ENCODE assay signal across 1 fruit fly cellular context in the genomic region with DNA sequence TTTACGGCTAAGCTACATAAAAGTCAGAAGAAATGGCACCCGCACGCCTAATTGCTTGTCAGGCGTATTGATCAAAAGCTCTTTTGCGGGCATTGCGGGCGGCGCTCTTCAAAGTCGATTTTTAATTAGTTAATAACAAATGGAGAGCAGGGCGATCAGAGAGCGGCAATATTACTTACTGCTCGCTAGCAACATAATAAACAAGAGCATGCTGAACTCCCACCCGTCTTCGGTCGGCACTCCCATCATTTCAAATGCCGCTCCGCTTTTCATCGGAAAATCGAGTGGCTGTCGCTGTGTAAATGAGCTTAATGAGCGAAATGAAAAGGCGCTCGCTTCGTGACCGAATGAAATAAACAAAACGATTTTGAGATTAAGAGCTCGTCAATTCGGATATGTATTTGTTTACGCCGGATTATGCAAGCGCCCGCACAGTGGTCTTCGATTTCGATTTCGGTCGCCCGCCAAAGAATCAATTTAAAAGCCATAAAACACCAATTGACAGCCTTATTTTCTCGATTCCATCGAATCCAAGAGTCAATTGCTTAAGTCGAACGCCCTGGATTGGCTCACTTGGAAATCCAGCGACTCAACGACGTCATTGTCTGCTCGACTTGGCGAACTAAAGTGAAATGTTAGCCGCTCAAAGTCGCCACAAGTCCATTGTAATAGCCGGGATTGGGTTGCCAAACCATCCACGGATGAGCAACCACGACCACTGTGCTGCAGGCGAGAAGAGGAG.
TF ChIP-seq lines count a peak whose summit lies in the region.

No protein-coding gene starts in this region.

TF ChIP-seq in whole organism, embryonic, 481 proteins besides CTCF, POLR2A, EP300 and RAD21 (continued from another document):
- TF ChIP-seq Blimp-1 (GFP tag; optimal IDR thresholded peaks at IDR 0.05; lab: Kevin White, UChicago) (peak; percentile 72), CG12299 (tag; optimal IDR thresholded peaks at IDR 0.05; lab: Kevin White, UChicago) (peak; percentile 66), fru (optimal IDR thresholded peaks at IDR 0.05; lab: Kevin White, UChicago) (no peak), prd (optimal IDR thresholded peaks at IDR 0.05; lab: Kevin White, UChicago) (no peak), prd (GFP tag; IDR thresholded peaks at IDR 0.05; lab: Robert Waterston, UW) (peak; percentile 87), dati (GFP tag; IDR thresholded peaks at IDR 0.05; lab: Robert Waterston, UW) (peak; percentile 55; the same call in 1 of the 2 replicates), CG4282 (GFP tag; optimal IDR thresholded peaks at IDR 0.05; lab: Kevin White, UChicago) (peak; percentile 56), tll (GFP tag; optimal IDR thresholded peaks at IDR 0.05; lab: Kevin White, UChicago) (no peak), org-1 (GFP tag; optimal IDR thresholded peaks at IDR 0.05; lab: Kevin White, UChicago) (peak; percentile 88), CG17359 (tag; optimal IDR thresholded peaks at IDR 0.05; lab: Kevin White, UChicago) (peak; percentile 83), CG2129 (GFP tag; IDR thresholded peaks at IDR 0.05; lab: Robert Waterston, UW; ENCODE audit: partially characterized antibody) (no peak), br (optimal IDR thresholded peaks at IDR 0.05; lab: Kevin White, UChicago) (no peak), ab (GFP tag; optimal IDR thresholded peaks at IDR 0.05; lab: Kevin White, UChicago) (peak; percentile 27), CG11696 (GFP tag; IDR thresholded peaks at IDR 0.05; lab: Robert Waterston, UW) (0 out of 2 replicates have a peak, but pooled peaks have one; percentile 46), CG2712 (tag; optimal IDR thresholded peaks at IDR 0.05; lab: Kevin White, UChicago) (peak; percentile 81), lilli (GFP tag; optimal IDR thresholded peaks at IDR 0.05; lab: Kevin White, UChicago) (peak; percentile 71), onecut (GFP tag; IDR thresholded peaks at IDR 0.05; lab: Robert Waterston, UW) (peak; percentile 64), Ptx1 (GFP tag; IDR thresholded peaks at IDR 0.05; lab: Robert Waterston, UW) (peak; percentile 91), Pdp1 (GFP tag; optimal IDR thresholded peaks at IDR 0.05; lab: Kevin White, UChicago) (peak; percentile 81 to 99), Sry-β (GFP tag; optimal IDR thresholded peaks at IDR 0.05; lab: Kevin White, UChicago) (no peak), CG9609 (GFP tag; optimal IDR thresholded peaks at IDR 0.05; lab: Kevin White, UChicago) (peak; percentile 84), tap (tag; optimal IDR thresholded peaks at IDR 0.05; lab: Kevin White, UChicago) (peak; percentile 77), Gug (GFP tag; IDR thresholded peaks at IDR 0.05; lab: Robert Waterston, UW) (peak; percentile 81), CG31441 (GFP tag; IDR thresholded peaks at IDR 0.05; lab: Robert Waterston, UW) (peak; percentile 91), klu (GFP tag; IDR thresholded peaks at IDR 0.05; lab: Robert Waterston, UW) (peak; percentile 64; the same call in 1 of the 2 replicates), CG43689 (GFP tag; IDR thresholded peaks at IDR 0.05; lab: Robert Waterston, UW) (peak; percentile 49), CG11456 (GFP tag; IDR thresholded peaks at IDR 0.05; lab: Robert Waterston, UW) (peak; percentile 82), Taf1 (GFP tag; IDR thresholded peaks at IDR 0.05; lab: Robert Waterston, UW) (peak; percentile 52; the same call in 1 of the 2 replicates), Antp (GFP tag; optimal IDR thresholded peaks at IDR 0.05; lab: Kevin White, UChicago) (peak; percentile 89), CG16863 (GFP tag; optimal IDR thresholded peaks at IDR 0.05; lab: Kevin White, UChicago) (peak; percentile 84), CG3281 (GFP tag; optimal IDR thresholded peaks at IDR 0.05; lab: Kevin White, UChicago) (peak; percentile 81), MTF-1 (GFP tag; optimal IDR thresholded peaks at IDR 0.05; lab: Kevin White, UChicago; ENCODE audit: borderline replicate concordance) (no peak), CG1024 (GFP tag; IDR thresholded peaks at IDR 0.05; lab: Robert Waterston, UW) (peak; percentile 45; the same call in 1 of the 2 replicates), wdn (GFP tag; IDR thresholded peaks at IDR 0.05; lab: Robert Waterston, UW) (peak; percentile 55), HLH3B (GFP tag; IDR thresholded peaks at IDR 0.05; lab: Robert Waterston, UW) (peak; percentile 79), run (tag; optimal IDR thresholded peaks at IDR 0.05; lab: Kevin White, UChicago) (peak; percentile 76), CG17385 (GFP tag; optimal IDR thresholded peaks at IDR 0.05; lab: Kevin White, UChicago) (peak; percentile 76), Neu2 (GFP tag; optimal IDR thresholded peaks at IDR 0.05; lab: Kevin White, UChicago; ENCODE audit: borderline replicate concordance) (no peak), CG12155 (GFP tag; optimal IDR thresholded peaks at IDR 0.05; lab: Kevin White, UChicago) (peak; percentile 57), CG14710 (tag; optimal IDR thresholded peaks at IDR 0.05; lab: Kevin White, UChicago) (peak; percentile 35), kni (GFP tag; optimal IDR thresholded peaks at IDR 0.05; lab: Kevin White, UChicago) (peak; percentile 11), CG6765 (GFP tag; optimal IDR thresholded peaks at IDR 0.05; lab: Kevin White, UChicago) (peak; percentile 4), CoRest (tag; optimal IDR thresholded peaks at IDR 0.05; lab: Kevin White, UChicago) (peak; percentile 91), knrl (GFP tag; IDR thresholded peaks at IDR 0.05; lab: Robert Waterston, UW; ENCODE audit: partially characterized antibody) (no peak), CG30020 (tag; optimal IDR thresholded peaks at IDR 0.05; lab: Kevin White, UChicago) (no peak), CG5245 (GFP tag; optimal IDR thresholded peaks at IDR 0.05; lab: Kevin White, UChicago) (peak; percentile 58), Usf (GFP tag; optimal IDR thresholded peaks at IDR 0.05; lab: Kevin White, UChicago) (peak; percentile 51), Dref (GFP tag; IDR thresholded peaks at IDR 0.05; lab: Robert Waterston, UW) (no peak), CG3838 (GFP tag; optimal IDR thresholded peaks at IDR 0.05; lab: Kevin White, UChicago) (no peak), toy (GFP tag; IDR thresholded peaks at IDR 0.05; lab: Robert Waterston, UW) (no peak), esg (GFP tag; conservative IDR thresholded peaks at IDR 0.05; lab: Robert Waterston, UW) (peak; percentile 89), chinmo (GFP tag; IDR thresholded peaks at IDR 0.05; lab: Robert Waterston, UW; ENCODE audit: partially characterized antibody) (no peak), CG3163 (GFP tag; optimal IDR thresholded peaks at IDR 0.05; lab: Kevin White, UChicago) (peak; percentile 61), Dad (GFP tag; optimal IDR thresholded peaks at IDR 0.05; lab: Kevin White, UChicago) (peak; percentile 80)
TF ChIP-seq in whole organism, embryonic: peak in this region for 370.
